Worm (Caenorhabditis elegans) whole organism, young adult: ENCODE measurements around the gene T23B12.6.

Experiments
- B0261.1 ChIP-seq: sonication (generic microtip); optimal IDR thresholded peaks from 2 replicates; lab custom pipeline; 2016; ENCODE audit warnings: mild to moderate bottlenecking, missing genetic modification characterization, moderate library complexity, missing compliant biosample characterization
- F10E7.11 ChIP-seq: sonication (generic microtip); optimal IDR thresholded peaks from 2 replicates; lab custom pipeline; 2017; ENCODE audit warnings: mild to moderate bottlenecking, missing genetic modification characterization, moderate library complexity, missing compliant biosample characterization
- F22D6.2 ChIP-seq: sonication (generic microtip); optimal IDR thresholded peaks from 2 replicates; lab custom pipeline; 2016; ENCODE audit warnings: mild to moderate bottlenecking, missing genetic modification characterization, missing compliant biosample characterization
- F37B4.10 ChIP-seq: fragments of 200-800 bp; sonication (Bioruptor generic); IDR thresholded peaks from 2 replicates; pipeline ENCODE4 v1.3.6; 2022; ENCODE audit warnings: missing genetic modification characterization, missing compliant biosample characterization
- ama-1 ChIP-seq, 3 experiments: fragments of 150-350 bp in 1 of 3; sonication (generic microtip) in 2 of 3; optimal IDR thresholded peaks; 2 replicates each; lab custom pipeline; 2014 to 2018; ENCODE audit warnings: missing biosample characterization in 2 of 3, missing genetic modification characterization in 2 of 3, missing genetic modification reagents in 2 of 3
- aptf-3 ChIP-seq: fragments of 200-800 bp; sonication (Bioruptor generic); IDR thresholded peaks from 2 replicates; pipeline ENCODE4 v1.3.6; 2022; ENCODE audit warnings: missing genetic modification characterization, missing compliant biosample characterization
- ceh-79 ChIP-seq: sonication (generic microtip); optimal IDR thresholded peaks from 2 replicates; lab custom pipeline; 2017; ENCODE audit warnings: mild to moderate bottlenecking, missing genetic modification characterization, missing compliant biosample characterization
- ceh-91 ChIP-seq: fragments of 200-800 bp; sonication (Bioruptor generic); IDR thresholded peaks from 2 replicates; pipeline ENCODE4 v1.3.6; 2022; ENCODE audit warnings: missing genetic modification reagents, missing genetic modification characterization, missing compliant biosample characterization
- dpl-1 ChIP-seq: fragments of 150-350 bp; optimal IDR thresholded peaks from 2 replicates; lab custom pipeline; 2014; ENCODE audit warnings: missing biosample characterization, missing genetic modification reagents, missing genetic modification characterization
- sea-2 ChIP-seq: fragments of 200-800 bp; sonication (Bioruptor generic); IDR thresholded peaks from 2 replicates; pipeline ENCODE4 v1.3.6; 2022; ENCODE audit warnings: missing genetic modification characterization, missing compliant biosample characterization
- unc-130 ChIP-seq: sonication (generic microtip); optimal IDR thresholded peaks from 2 replicates; lab custom pipeline; 2016; ENCODE audit warnings: missing genetic modification reagents, missing genetic modification characterization, missing compliant biosample characterization
- unc-62 ChIP-seq: fragments of 150-350 bp; optimal IDR thresholded peaks from 2 replicates; lab custom pipeline; 2014; ENCODE audit warnings: missing biosample characterization, missing genetic modification reagents, missing genetic modification characterization
- ztf-18 ChIP-seq: sonication (generic microtip); optimal IDR thresholded peaks from 2 replicates; lab custom pipeline; 2016; ENCODE audit warnings: missing genotype, mild to moderate bottlenecking, missing genetic modification characterization, missing compliant biosample characterization

ce11 chrV:8428585-8429414 lies 31.4 kb downstream of the T23B12.6 start:
- TF ChIP-seq dpl-1 (GFP tag; lab: Kevin White, UChicago) (no peak), ama-1 (optimal IDR thresholded peaks at IDR 0.05; lab: Kevin White, UChicago) (no peak), ama-1 (GFP tag; optimal IDR thresholded peaks at IDR 0.05; lab: Kevin White, UChicago) (no peak), ztf-18 (tag; lab: Kevin White, UChicago) (no peak), unc-62 (no peak), ceh-91 (GFP tag; lab: Robert Waterston, UW) (no peak), ceh-79 (tag; lab: Kevin White, UChicago) (no peak), F22D6.2 (tag; lab: Kevin White, UChicago) (no peak), sea-2 (no peak), F10E7.11 (tag; lab: Kevin White, UChicago) (no peak), F37B4.10 (no peak), unc-130 (GFP tag; lab: Kevin White, UChicago) (no peak), aptf-3 (GFP tag; lab: Robert Waterston, UW) (no peak), B0261.1 (no peak)
